Fruit fly (Drosophila melanogaster) whole organism: Measurements from ENCODE around the gene Gnpnat.

ENCODE experiments used
- CG8478 ChIP-seq: fragments of >200 bp; optimal IDR thresholded peaks from 2 replicates; lab custom pipeline; 2018; ENCODE audit warnings: inconsistent platforms
- Dll ChIP-seq: fragments of >200 bp; optimal IDR thresholded peaks from 2 replicates; lab custom pipeline; 2017
- EcR ChIP-seq, 2 experiments: fragments of >200 bp; optimal IDR thresholded peaks; 2 replicates each; lab custom pipeline; 2017; ENCODE audit warnings: missing biosample characterization in 2 of 2, missing genetic modification characterization in 2 of 2, missing genetic modification reagents in 2 of 2
- pan ChIP-seq: fragments of >200 bp; optimal IDR thresholded peaks from 2 replicates; lab custom pipeline; 2017
- psq ChIP-seq: fragments of >200 bp; optimal IDR thresholded peaks from 2 replicates; lab custom pipeline; 2017
- usp ChIP-seq: fragments of >200 bp; optimal IDR thresholded peaks from 2 replicates; lab custom pipeline; 2017; ENCODE audit warnings: missing biosample characterization, missing genetic modification characterization, mixed read lengths

- TF ChIP-seq Dll (no peak), pan (lab: Kevin White, UChicago) (no peak), EcR (GFP tag; optimal IDR thresholded peaks at IDR 0.05; lab: Kevin White, UChicago) (no peak), CG8478 (lab: Kevin White, UChicago) (no peak), psq (lab: Kevin White, UChicago) (no peak), usp (GFP tag; lab: Kevin White, UChicago) (no peak)
Observed at dm6 chr3R:29716782-29717317, 21.2 kb upstream of the Gnpnat start, which contains the start of gene Obp99b.
